Worm (Caenorhabditis elegans) whole organism, L4 larva: ENCODE results near the gene F28H7.7.

ENCODE experiments used
- T20F7.1 ChIP-seq: fragments of 200-800 bp; sonication (Bioruptor generic); optimal IDR thresholded peaks from 2 replicates; lab custom pipeline; 2018; ENCODE audit warnings: mild to moderate bottlenecking, missing genetic modification characterization, missing compliant biosample characterization
- lir-3 ChIP-seq: sonication (generic microtip); optimal IDR thresholded peaks from 2 replicates; lab custom pipeline; 2016; ENCODE audit warnings: mild to moderate bottlenecking, missing genetic modification characterization, missing compliant biosample characterization
- nhr-111 ChIP-seq: fragments of 200-800 bp; sonication (Bioruptor generic); optimal IDR thresholded peaks from 2 replicates; lab custom pipeline; 2018; ENCODE audit warnings: mild to moderate bottlenecking, missing genetic modification characterization, missing compliant biosample characterization

DNA sequence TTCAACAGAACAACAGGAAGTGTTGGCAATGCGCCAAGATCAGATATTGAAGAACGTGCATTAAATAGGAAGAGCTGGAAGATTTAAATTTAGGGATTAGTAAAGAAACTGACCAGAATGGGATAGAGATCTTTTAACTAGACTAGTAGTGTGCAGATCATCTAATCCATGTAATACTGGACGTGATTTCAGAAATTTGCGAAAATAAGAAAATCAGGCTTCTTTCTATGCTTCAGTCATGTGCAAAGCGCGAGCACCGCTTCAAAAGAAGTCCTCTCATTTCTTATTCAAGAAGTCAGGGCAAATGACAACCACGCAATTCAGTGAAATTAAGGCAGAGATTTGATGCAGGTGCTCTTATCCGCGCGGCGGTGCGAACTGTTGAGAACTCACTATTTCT lies 35.9 kb downstream of the F28H7.7 start:
- no peak for TF ChIP-seq lir-3 (tag; lab: Kevin White, UChicago)
- no peak for TF ChIP-seq T20F7.1 (GFP tag; lab: Kevin White, UChicago)
- no peak for TF ChIP-seq nhr-111 (GFP tag; lab: Kevin White, UChicago)
